Worm (Caenorhabditis elegans) whole organism, L1 larva: ENCODE results near the gene nep-20.

Source experiments
- C34B4.2 ChIP-seq: sonication (generic microtip); optimal IDR thresholded peaks from 2 replicates; lab custom pipeline; 2017; ENCODE audit warnings: mild to moderate bottlenecking, missing genetic modification characterization, missing compliant biosample characterization
- ama-1 ChIP-seq: fragments of 150-350 bp; optimal IDR thresholded peaks from 2 replicates; lab custom pipeline; 2014
- blmp-1 ChIP-seq: fragments of 150-350 bp; optimal IDR thresholded peaks from 2 replicates; lab custom pipeline; 2014; ENCODE audit warnings: missing biosample characterization, missing genetic modification characterization
- ceh-82 ChIP-seq, 3 experiments: fragments of 150-350 bp in 1 of 3; sonication (generic microtip) in 2 of 3; optimal IDR thresholded peaks; 2 replicates each; lab custom pipeline; 2014 to 2017; ENCODE audit warnings: missing biosample characterization in 3 of 3, missing genetic modification characterization in 3 of 3
- ceh-90 ChIP-seq: sonication (generic microtip); optimal IDR thresholded peaks from 2 replicates; lab custom pipeline; 2016; ENCODE audit warnings: missing genetic modification characterization, missing compliant biosample characterization
- dpl-1 ChIP-seq, 3 experiments: fragments of 150-350 bp in 2 of 3; sonication (generic microtip) in 1 of 3; optimal IDR thresholded peaks; 2 replicates each; lab custom pipeline; 2014 to 2017; ENCODE audit warnings: missing biosample characterization in 3 of 3, missing genetic modification characterization in 3 of 3, missing genetic modification reagents in 3 of 3
- dsc-1 ChIP-seq: sonication (generic microtip); optimal IDR thresholded peaks from 2 replicates; lab custom pipeline; 2016; ENCODE audit warnings: mild to moderate bottlenecking, missing genetic modification characterization, missing compliant biosample characterization
- efl-1 ChIP-seq, 4 experiments: fragments of 150-350 bp; optimal IDR thresholded peaks in 3 of 4; peaks in 1 of 4; 1 replicate in 1 of 4; 2 replicates in 3 of 4; lab custom pipeline; 2014; ENCODE audit warnings: missing biosample characterization in 2 of 4, missing genetic modification characterization in 2 of 4, missing genetic modification reagents in 2 of 4
- ets-5 ChIP-seq: fragments of 200-800 bp; sonication (Bioruptor generic); IDR thresholded peaks from 2 replicates; pipeline ENCODE4 v1.3.6; 2022; ENCODE audit warnings: missing genetic modification characterization, missing compliant biosample characterization
- fkh-4 ChIP-seq: sonication (generic microtip); optimal IDR thresholded peaks from 2 replicates; lab custom pipeline; 2016; ENCODE audit warnings: missing compliant biosample characterization, missing genetic modification characterization, borderline replicate concordance
- fkh-8 ChIP-seq: sonication (generic microtip); optimal IDR thresholded peaks from 2 replicates; lab custom pipeline; 2016; ENCODE audit warnings: mild to moderate bottlenecking, missing genetic modification characterization, missing compliant biosample characterization
- grh-1 ChIP-seq: fragments of 200-800 bp; sonication (Bioruptor generic); IDR thresholded peaks from 2 replicates; pipeline ENCODE4 v1.3.6; 2022; ENCODE audit warnings: missing genetic modification reagents, missing genetic modification characterization, missing compliant biosample characterization
- irx-1 ChIP-seq: sonication (generic microtip); optimal IDR thresholded peaks from 2 replicates; lab custom pipeline; 2016; ENCODE audit warnings: missing genetic modification characterization, missing compliant biosample characterization
- isw-1 ChIP-seq: fragments of 200-800 bp; sonication (Bioruptor generic); IDR thresholded peaks from 2 replicates; pipeline ENCODE4 v1.3.6; 2022; ENCODE audit warnings: missing genetic modification characterization, missing compliant biosample characterization
- jun-1 ChIP-seq: fragments of 150-350 bp; optimal IDR thresholded peaks from 2 replicates; lab custom pipeline; 2014; ENCODE audit warnings: missing biosample characterization, missing genetic modification reagents, missing genetic modification characterization
- lin-14 ChIP-seq: fragments of 200-800 bp; sonication (Bioruptor generic); optimal IDR thresholded peaks from 2 replicates; lab custom pipeline; 2018; ENCODE audit warnings: mild to moderate bottlenecking, missing genetic modification characterization, moderate library complexity, missing compliant biosample characterization
- lin-35 ChIP-seq, 2 experiments: fragments of 150-350 bp; optimal IDR thresholded peaks; 2 replicates each; lab custom pipeline; 2014; ENCODE audit warnings: missing biosample characterization in 2 of 2, missing genetic modification characterization in 2 of 2, missing genetic modification reagents in 2 of 2
- lir-3 ChIP-seq: sonication (generic microtip); optimal IDR thresholded peaks from 2 replicates; lab custom pipeline; 2016; ENCODE audit warnings: mild to moderate bottlenecking, missing genetic modification characterization, moderate library complexity, missing compliant biosample characterization; ENCODE audit not compliant: poor library complexity
- lsy-2 ChIP-seq, 2 experiments: fragments of 150-350 bp; optimal IDR thresholded peaks; 2 replicates each; lab custom pipeline; 2014; ENCODE audit warnings: missing biosample characterization in 2 of 2, missing genetic modification characterization in 2 of 2
- mab-9 ChIP-seq: fragments of 200-800 bp; sonication (Bioruptor generic); IDR thresholded peaks from 2 replicates; pipeline ENCODE4 v1.3.6; 2022; ENCODE audit warnings: missing genetic modification reagents, missing genetic modification characterization, missing compliant biosample characterization
- mdl-1 ChIP-seq, 2 experiments: fragments of 150-350 bp; optimal IDR thresholded peaks; 2 replicates each; lab custom pipeline; 2014 to 2017; ENCODE audit warnings: missing biosample characterization in 2 of 2, missing genetic modification characterization in 2 of 2, inconsistent platforms in 1 of 2
- nhr-11 ChIP-seq: fragments of 150-350 bp; optimal IDR thresholded peaks from 2 replicates; lab custom pipeline; 2014; ENCODE audit warnings: missing biosample characterization, missing genetic modification characterization
- nhr-12 ChIP-seq: sonication (generic microtip); optimal IDR thresholded peaks from 2 replicates; lab custom pipeline; 2017; ENCODE audit warnings: missing biosample characterization, missing genetic modification characterization
- nhr-20 ChIP-seq: sonication (generic microtip); optimal IDR thresholded peaks from 2 replicates; lab custom pipeline; 2016; ENCODE audit warnings: mild to moderate bottlenecking, missing genetic modification characterization, missing compliant biosample characterization
- nhr-28 ChIP-seq: fragments of 150-350 bp; optimal IDR thresholded peaks from 2 replicates; lab custom pipeline; 2014; ENCODE audit warnings: missing biosample characterization, missing genetic modification characterization
- nhr-71 ChIP-seq: sonication (generic microtip); optimal IDR thresholded peaks from 2 replicates; lab custom pipeline; 2016; ENCODE audit warnings: mild to moderate bottlenecking, missing genetic modification characterization, moderate library complexity, missing compliant biosample characterization
- nhr-76 ChIP-seq: sonication (generic microtip); optimal IDR thresholded peaks from 2 replicates; lab custom pipeline; 2017; ENCODE audit warnings: missing biosample characterization, missing genetic modification characterization
- nhr-84 ChIP-seq: sonication (generic microtip); optimal IDR thresholded peaks from 2 replicates; lab custom pipeline; 2017; ENCODE audit warnings: missing biosample characterization, missing genetic modification characterization
- pag-3 ChIP-seq: sonication (generic microtip); optimal IDR thresholded peaks from 2 replicates; lab custom pipeline; 2017; ENCODE audit warnings: missing genetic modification characterization, mild to moderate bottlenecking, missing compliant biosample characterization, antibody characterized with exemption, borderline replicate concordance; ENCODE audit not compliant: insufficient read depth
- pax-3 ChIP-seq: fragments of 200-800 bp; sonication (Bioruptor generic); optimal IDR thresholded peaks from 2 replicates; lab custom pipeline; 2018; ENCODE audit warnings: mild to moderate bottlenecking, missing genetic modification characterization, moderate library complexity, missing compliant biosample characterization
- rnt-1 ChIP-seq: sonication (generic microtip); optimal IDR thresholded peaks from 2 replicates; lab custom pipeline; 2016; ENCODE audit warnings: mild to moderate bottlenecking, missing genetic modification characterization, moderate library complexity, missing compliant biosample characterization
- sptf-1 ChIP-seq: fragments of 150-350 bp; optimal IDR thresholded peaks from 2 replicates; lab custom pipeline; 2014; ENCODE audit warnings: missing biosample characterization, missing genetic modification characterization
- unc-130 ChIP-seq: fragments of 150-350 bp; optimal IDR thresholded peaks from 2 replicates; lab custom pipeline; 2017; ENCODE audit warnings: missing biosample characterization, missing genetic modification characterization, inconsistent platforms
- unc-62 ChIP-seq: fragments of 150-350 bp; optimal IDR thresholded peaks from 2 replicates; lab custom pipeline; 2014; ENCODE audit warnings: missing biosample characterization, missing genetic modification reagents, missing genetic modification characterization
- unc-86 ChIP-seq: sonication (generic microtip); optimal IDR thresholded peaks from 2 replicates; lab custom pipeline; 2016; ENCODE audit warnings: missing genetic modification characterization, missing compliant biosample characterization
- zag-1 ChIP-seq: fragments of 150-350 bp; optimal IDR thresholded peaks from 2 replicates; lab custom pipeline; 2014; ENCODE audit warnings: missing biosample characterization, missing genetic modification characterization
- ztf-11 ChIP-seq, 2 experiments: sonication (generic microtip); optimal IDR thresholded peaks; 2 replicates each; lab custom pipeline; 2016 to 2017; ENCODE audit warnings: missing genetic modification characterization in 2 of 2, missing biosample characterization in 1 of 2, missing compliant biosample characterization in 1 of 2
- ztf-4 ChIP-seq: fragments of 150-350 bp; optimal IDR thresholded peaks from 2 replicates; lab custom pipeline; 2014; ENCODE audit warnings: missing biosample characterization, missing genetic modification characterization

Gene nep-20

DNA sequence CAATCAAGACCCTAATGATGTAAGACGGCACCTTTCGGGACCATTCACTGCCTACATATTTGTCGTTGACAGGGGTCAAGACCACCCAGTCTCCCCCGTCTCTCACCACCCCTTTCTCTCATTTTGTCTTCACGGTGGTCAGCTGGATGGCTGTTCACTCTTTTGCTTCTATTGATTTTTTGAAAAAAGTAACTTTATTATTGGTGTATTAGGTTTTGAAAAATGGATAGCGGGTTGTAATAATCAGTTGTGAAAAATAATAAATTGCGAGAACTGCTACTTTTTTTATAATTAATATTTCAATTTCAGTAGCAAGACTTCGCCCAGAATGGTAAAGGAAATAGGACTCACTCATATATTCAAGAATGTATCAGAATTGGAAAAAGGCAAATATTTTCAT, 18.6 kb downstream of the nep-20 start, which contains the start of gene bath-9:
bath-9 (plus strand) TSS at position 301 of the 400 bp plus-strand sequence.
- TF ChIP-seq nhr-76: no peak
- TF ChIP-seq nhr-71 (tag; lab: Kevin White, UChicago): no peak
- no peak for TF ChIP-seq mab-9 (GFP tag; lab: Robert Waterston, UW)
- TF ChIP-seq nhr-12: no peak
- TF ChIP-seq grh-1: no peak
- no peak for TF ChIP-seq ztf-4
- TF ChIP-seq ama-1 (lab: Kevin White, UChicago): no peak

- TF ChIP-seq C34B4.2 (tag; lab: Kevin White, UChicago) (no peak), fkh-8 (no peak), nhr-12 (no peak), unc-62 (GFP tag; lab: Kevin White, UChicago) (no peak), dsc-1 (tag; lab: Kevin White, UChicago) (no peak), lin-35 (GFP tag; optimal IDR thresholded peaks at IDR 0.05; lab: Kevin White, UChicago) (no peak), sptf-1 (no peak), irx-1 (tag; lab: Kevin White, UChicago) (no peak), lin-14 (no peak), ztf-11 (tag; optimal IDR thresholded peaks at IDR 0.05; lab: Kevin White, UChicago) (no peak), isw-1 (GFP tag; lab: Robert Waterston, UW) (no peak), unc-86 (no peak), nhr-11 (tag; lab: Kevin White, UChicago) (no peak), pag-3 (tag; lab: Kevin White, UChicago) (no peak), mdl-1 (tag; optimal IDR thresholded peaks at IDR 0.05; lab: Kevin White, UChicago) (no peak), zag-1 (no peak), nhr-20 (tag; lab: Kevin White, UChicago) (no peak), pax-3 (tag; lab: Kevin White, UChicago) (no peak), dpl-1 (GFP tag; optimal IDR thresholded peaks at IDR 0.05; lab: Kevin White, UChicago) (no peak), unc-130 (tag; lab: Kevin White, UChicago) (no peak)
Measured at ce11 chrII:3375302-3375701, 20.1 kb downstream of the nep-20 start.

DNA sequence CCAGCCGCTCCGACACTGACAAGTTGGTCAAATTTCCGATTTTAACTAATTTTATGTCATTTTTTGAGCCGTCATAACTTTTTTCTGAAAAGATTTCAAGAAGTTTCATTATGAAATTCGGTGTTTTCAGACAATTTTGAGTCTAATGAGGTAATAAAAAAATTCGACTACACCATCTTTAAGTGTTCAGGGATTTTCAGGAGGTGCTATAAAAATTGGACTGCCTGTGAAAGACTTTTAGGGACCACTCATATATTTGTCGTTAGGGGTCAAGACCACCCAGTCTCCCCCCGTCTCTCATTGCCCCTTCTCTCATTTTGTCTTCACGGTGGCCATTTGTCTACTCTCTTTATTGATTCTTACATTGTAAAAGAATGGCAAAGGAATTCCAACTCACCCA, 20.6 kb downstream of the nep-20 start, which contains the start of gene bath-10:
bath-10 (plus strand) TSS at position 301 of the 400 bp plus-strand sequence.
- TF ChIP-seq nhr-28 (tag; lab: Kevin White, UChicago): no peak
- no peak for TF ChIP-seq pax-3 (tag; lab: Kevin White, UChicago)
- no peak for TF ChIP-seq blmp-1
- TF ChIP-seq lin-35 (GFP tag; optimal IDR thresholded peaks at IDR 0.05; lab: Kevin White, UChicago): no peak
- no peak for TF ChIP-seq lsy-2 (tag; optimal IDR thresholded peaks at IDR 0.05; lab: Kevin White, UChicago)
- TF ChIP-seq fkh-4 (tag; lab: Kevin White, UChicago): no peak
- no peak for TF ChIP-seq nhr-84 (tag; lab: Kevin White, UChicago)
- no peak for TF ChIP-seq ceh-82 (tag; optimal IDR thresholded peaks at IDR 0.05; lab: Kevin White, UChicago)
- TF ChIP-seq ets-5 (GFP tag; lab: Robert Waterston, UW): no peak
- TF ChIP-seq dsc-1 (tag; lab: Kevin White, UChicago): no peak
- TF ChIP-seq lir-3: no peak
- no peak for TF ChIP-seq rnt-1
- no peak for TF ChIP-seq ceh-90 (tag; lab: Kevin White, UChicago)

DNA sequence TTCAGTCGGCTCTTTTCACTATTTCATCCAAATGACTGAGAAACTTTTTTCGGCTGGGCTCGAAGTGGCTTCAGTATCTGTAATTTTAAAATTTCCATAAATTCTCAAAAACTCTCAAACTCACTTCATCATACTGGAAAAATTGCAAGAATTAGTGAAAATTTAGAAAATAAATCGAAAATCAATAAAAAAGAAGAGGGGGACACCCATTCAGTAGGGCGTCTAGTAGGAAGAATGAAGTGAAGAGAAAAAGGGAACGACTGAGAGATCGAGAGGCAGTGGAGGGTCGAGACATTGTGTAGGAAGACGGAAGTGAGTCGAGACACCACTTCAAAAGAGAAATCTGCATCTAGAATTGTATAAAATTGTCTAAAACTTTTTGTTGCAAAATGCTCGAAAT, 21.5 kb downstream of the nep-20 start:
- TF ChIP-seq pag-3 (tag; lab: Kevin White, UChicago) (no peak), unc-86 (no peak), jun-1 (tag; lab: Kevin White, UChicago) (no peak), blmp-1 (peak; percentile 8), efl-1 (optimal IDR thresholded peaks at IDR 0.05; lab: Kevin White, UChicago) (peak in 1 of 2 experiments; percentile 4), efl-1 (GFP tag; optimal IDR thresholded peaks at IDR 0.05 in 1 of 2; lab: Kevin White, UChicago) (no peak)
